Fruit fly (Drosophila melanogaster) whole organism, embryonic: ENCODE results near the gene CG3009.

Experiments used
- Abd-B ChIP-seq: fragments of 200-800 bp; sonication (Bioruptor generic); optimal IDR thresholded peaks from 2 replicates; lab custom pipeline; 2018; ENCODE audit warnings: missing biosample characterization, mild to moderate bottlenecking, missing genetic modification characterization, moderate library complexity
- Ada2b ChIP-seq: fragments of 200-800 bp; sonication (Bioruptor generic); IDR thresholded peaks from 2 replicates; pipeline ENCODE4 v1.3.6; 2022; ENCODE audit warnings: missing biosample characterization, missing genetic modification characterization
- Atf-2 ChIP-seq: fragments of 200-800 bp; sonication (Bioruptor generic); optimal IDR thresholded peaks from 2 replicates; lab custom pipeline; 2016; ENCODE audit warnings: missing biosample characterization, missing genetic modification characterization
- B-H1 ChIP-seq: fragments of 200-800 bp; sonication (Bioruptor generic); IDR thresholded peaks from 3 replicates; pipeline ENCODE4 v1.3.6; 2022; ENCODE audit warnings: missing biosample characterization, missing genetic modification characterization
- C15 ChIP-seq: fragments of 200-800 bp; sonication (Bioruptor generic); IDR thresholded peaks from 3 replicates; pipeline ENCODE4 v1.3.6; 2022; ENCODE audit warnings: missing biosample characterization, missing genetic modification characterization
- CG10267 ChIP-seq: fragments of 200-800 bp; sonication (Bioruptor generic); optimal IDR thresholded peaks from 2 replicates; lab custom pipeline; 2018; ENCODE audit warnings: missing biosample characterization, mild to moderate bottlenecking, missing genetic modification characterization, moderate library complexity
- CG11695 ChIP-seq: fragments of 200-800 bp; sonication (Bioruptor generic); IDR thresholded peaks from 3 replicates; pipeline ENCODE4 v1.3.6; 2022; ENCODE audit warnings: missing biosample characterization, missing genetic modification characterization
- CG12659 ChIP-seq: fragments of 200-800 bp; sonication (Bioruptor generic); optimal IDR thresholded peaks from 3 replicates; lab custom pipeline; 2017; ENCODE audit warnings: mild to moderate bottlenecking, missing biosample characterization, missing genetic modification reagents, missing genetic modification characterization
- CG12769 ChIP-seq: fragments of 200-800 bp; sonication (Bioruptor generic); optimal IDR thresholded peaks from 2 replicates; lab custom pipeline; 2019; ENCODE audit warnings: missing biosample characterization, mild to moderate bottlenecking, missing genetic modification characterization, moderate library complexity
- CG13424 ChIP-seq: fragments of 200-800 bp; sonication (Bioruptor generic); optimal IDR thresholded peaks from 2 replicates; lab custom pipeline; 2019; ENCODE audit warnings: missing biosample characterization, mild to moderate bottlenecking, missing genetic modification characterization, moderate library complexity
- CG14860 ChIP-seq: fragments of 200-800 bp; sonication (Bioruptor generic); IDR thresholded peaks from 3 replicates; pipeline ENCODE4 v1.3.6; 2022; ENCODE audit warnings: missing biosample characterization, missing genetic modification characterization; ENCODE audit not compliant: partially characterized antibody
- CG14965 ChIP-seq: fragments of 200-800 bp; sonication (Bioruptor generic); optimal IDR thresholded peaks from 2 replicates; lab custom pipeline; 2016; ENCODE audit warnings: missing biosample characterization, missing genetic modification characterization, borderline replicate concordance
- CG15514 ChIP-seq: fragments of 200-800 bp; sonication (Bioruptor generic); optimal IDR thresholded peaks from 3 replicates; lab custom pipeline; 2017; ENCODE audit warnings: missing biosample characterization, missing genetic modification characterization, mild to moderate bottlenecking, moderate library complexity, missing genetic modification reagents
- CG1602 ChIP-seq: fragments of 200-800 bp; sonication (Bioruptor generic); optimal IDR thresholded peaks from 3 replicates; lab custom pipeline; 2016; ENCODE audit warnings: missing biosample characterization, missing genetic modification characterization
- CG17829 ChIP-seq: fragments of 200-800 bp; optimal IDR thresholded peaks from 2 replicates; lab custom pipeline; 2019; ENCODE audit warnings: missing biosample characterization, mild to moderate bottlenecking, missing genetic modification characterization, moderate library complexity
- CG18476 ChIP-seq: fragments of 200-800 bp; sonication (Bioruptor generic); optimal IDR thresholded peaks from 2 replicates; lab custom pipeline; 2016; ENCODE audit warnings: missing biosample characterization, mild to moderate bottlenecking, missing genetic modification characterization
- CG18599 ChIP-seq: fragments of 200-800 bp; sonication (Bioruptor generic); optimal IDR thresholded peaks from 3 replicates; lab custom pipeline; 2017; ENCODE audit warnings: missing biosample characterization, missing genetic modification characterization, mild to moderate bottlenecking, moderate library complexity, missing genetic modification reagents
- CG2120 ChIP-seq: fragments of 200-800 bp; sonication (Bioruptor generic); optimal IDR thresholded peaks from 3 replicates; lab custom pipeline; 2016; ENCODE audit warnings: missing biosample characterization, missing genetic modification characterization
- CG2678 ChIP-seq: fragments of 200-800 bp; sonication (Bioruptor generic); optimal IDR thresholded peaks from 3 replicates; lab custom pipeline; 2019; ENCODE audit warnings: missing biosample characterization, mild to moderate bottlenecking, missing genetic modification characterization, moderate library complexity
- CG33213 ChIP-seq: fragments of 200-800 bp; sonication (Bioruptor generic); optimal IDR thresholded peaks from 3 replicates; lab custom pipeline; 2016; ENCODE audit warnings: missing biosample characterization, missing genetic modification characterization
- CG4282 ChIP-seq: fragments of 200-800 bp; sonication (Bioruptor generic); optimal IDR thresholded peaks from 2 replicates; lab custom pipeline; 2016; ENCODE audit warnings: missing biosample characterization, missing genetic modification characterization
- CG4707 ChIP-seq: fragments of 200-800 bp; sonication (Bioruptor generic); optimal IDR thresholded peaks from 2 replicates; lab custom pipeline; 2018; ENCODE audit warnings: missing biosample characterization, mild to moderate bottlenecking, missing genetic modification characterization, moderate library complexity
- CG6683 ChIP-seq: fragments of 200-800 bp; sonication (Bioruptor generic); optimal IDR thresholded peaks from 2 replicates; lab custom pipeline; 2017; ENCODE audit warnings: missing biosample characterization, mild to moderate bottlenecking, missing genetic modification characterization, missing genetic modification reagents
- CG8924 ChIP-seq: fragments of 200-800 bp; optimal IDR thresholded peaks from 3 replicates; lab custom pipeline; 2019; ENCODE audit warnings: missing biosample characterization, mild to moderate bottlenecking, missing genetic modification characterization, moderate library complexity
- CG9817 ChIP-seq: fragments of 200-800 bp; sonication (Bioruptor generic); optimal IDR thresholded peaks from 2 replicates; lab custom pipeline; 2018; ENCODE audit warnings: missing biosample characterization, mild to moderate bottlenecking, missing genetic modification characterization, moderate library complexity
- CoRest ChIP-seq: fragments of 200-800 bp; sonication (Bioruptor generic); optimal IDR thresholded peaks from 3 replicates; lab custom pipeline; 2018; ENCODE audit warnings: missing biosample characterization, mild to moderate bottlenecking, missing genetic modification characterization, moderate library complexity
- Gsc ChIP-seq: fragments of 200-800 bp; sonication (Bioruptor generic); IDR thresholded peaks from 2 replicates; pipeline ENCODE4 v1.3.6; 2022; ENCODE audit warnings: missing biosample characterization, missing genetic modification characterization
- Gug ChIP-seq: fragments of 200-800 bp; sonication (Bioruptor generic); IDR thresholded peaks from 4 replicates; pipeline ENCODE4 v1.3.6; 2022; ENCODE audit warnings: missing biosample characterization, missing genetic modification characterization
- Hmr ChIP-seq: fragments of 200-800 bp; sonication (Bioruptor generic); optimal IDR thresholded peaks from 3 replicates; lab custom pipeline; 2017; ENCODE audit warnings: mild to moderate bottlenecking, missing biosample characterization, missing genetic modification reagents, missing genetic modification characterization
- Hr51 ChIP-seq, 2 experiments: fragments of 200-800 bp; sonication (Bioruptor generic); optimal IDR thresholded peaks; 2 replicates in 1 of 2; 3 replicates in 1 of 2; lab custom pipeline; 2016 to 2018; ENCODE audit warnings: missing biosample characterization in 2 of 2, missing genetic modification characterization in 2 of 2, mild to moderate bottlenecking in 1 of 2, moderate library complexity in 1 of 2
- Hsf ChIP-seq: fragments of 200-800 bp; sonication (Bioruptor generic); optimal IDR thresholded peaks from 3 replicates; lab custom pipeline; 2016; ENCODE audit warnings: missing biosample characterization, missing genetic modification characterization
- Nf-YA ChIP-seq: fragments of 200-800 bp; sonication (Bioruptor generic); IDR thresholded peaks from 2 replicates; pipeline ENCODE4 v1.3.6; 2022; ENCODE audit warnings: missing biosample characterization, missing genetic modification characterization
- Oli ChIP-seq: fragments of 200-800 bp; sonication (Bioruptor generic); optimal IDR thresholded peaks from 2 replicates; lab custom pipeline; 2018; ENCODE audit warnings: missing biosample characterization, mild to moderate bottlenecking, missing genetic modification characterization, moderate library complexity
- Rfx ChIP-seq: fragments of 200-800 bp; sonication (Bioruptor generic); IDR thresholded peaks from 2 replicates; pipeline ENCODE4 v1.3.6; 2022; ENCODE audit warnings: missing biosample characterization, missing genetic modification characterization
- Sox100B ChIP-seq: fragments of 200-800 bp; sonication (Bioruptor generic); optimal IDR thresholded peaks from 3 replicates; lab custom pipeline; 2018; ENCODE audit warnings: missing biosample characterization, mild to moderate bottlenecking, missing genetic modification characterization
- TFAM ChIP-seq: fragments of 200-800 bp; sonication (Bioruptor generic); optimal IDR thresholded peaks from 2 replicates; lab custom pipeline; 2017; ENCODE audit warnings: missing biosample characterization, missing genetic modification characterization, inconsistent platforms
- Xbp1 ChIP-seq: fragments of 200-800 bp; sonication (Bioruptor generic); optimal IDR thresholded peaks from 3 replicates; lab custom pipeline; 2016; ENCODE audit warnings: missing biosample characterization, mild to moderate bottlenecking, missing genetic modification characterization
- ems ChIP-seq: fragments of 200-800 bp; sonication (Bioruptor generic); optimal IDR thresholded peaks from 3 replicates; lab custom pipeline; 2016; ENCODE audit warnings: missing biosample characterization, missing genetic modification characterization
- ewg ChIP-seq: fragments of 200-800 bp; sonication (Bioruptor generic); optimal IDR thresholded peaks from 3 replicates; lab custom pipeline; 2017; ENCODE audit warnings: mild to moderate bottlenecking, missing biosample characterization, missing genetic modification reagents, missing genetic modification characterization
- fd96Cb ChIP-seq: fragments of 200-800 bp; sonication (Bioruptor generic); optimal IDR thresholded peaks from 2 replicates; lab custom pipeline; 2018; ENCODE audit warnings: missing biosample characterization, mild to moderate bottlenecking, missing genetic modification characterization, moderate library complexity
- gem ChIP-seq: fragments of 200-800 bp; sonication (Bioruptor generic); optimal IDR thresholded peaks from 2 replicates; lab custom pipeline; 2019; ENCODE audit warnings: missing biosample characterization, mild to moderate bottlenecking, missing genetic modification characterization, moderate library complexity
- gfzf ChIP-seq: fragments of 200-800 bp; sonication (Bioruptor generic); optimal IDR thresholded peaks from 2 replicates; lab custom pipeline; 2016; ENCODE audit warnings: missing biosample characterization, mild to moderate bottlenecking, missing genetic modification characterization, moderate library complexity
- hb ChIP-seq: fragments of 200-800 bp; sonication (Bioruptor generic); IDR thresholded peaks from 3 replicates; pipeline ENCODE4 v1.3.6; 2022; ENCODE audit warnings: missing biosample characterization, missing genetic modification characterization; ENCODE audit not compliant: partially characterized antibody
- lmd ChIP-seq: fragments of 200-800 bp; sonication (Bioruptor generic); IDR thresholded peaks from 2 replicates; pipeline ENCODE4 v1.3.6; 2022; ENCODE audit warnings: missing biosample characterization, missing genetic modification characterization
- pita ChIP-seq: fragments of 200-800 bp; sonication (Bioruptor generic); optimal IDR thresholded peaks from 2 replicates; lab custom pipeline; 2017; ENCODE audit warnings: missing biosample characterization, mild to moderate bottlenecking, missing genetic modification characterization
- row ChIP-seq: fragments of 200-800 bp; sonication (Bioruptor generic); IDR thresholded peaks from 3 replicates; pipeline ENCODE4 v1.3.6; 2022; ENCODE audit warnings: missing biosample characterization, missing genetic modification characterization
- slbo ChIP-seq: fragments of 200-800 bp; sonication (Bioruptor generic); IDR thresholded peaks from 2 replicates; pipeline ENCODE4 v1.3.6; 2022; ENCODE audit warnings: missing biosample characterization, missing genetic modification characterization
- unpg ChIP-seq: fragments of 200-800 bp; sonication (Bioruptor generic); optimal IDR thresholded peaks from 3 replicates; lab custom pipeline; 2018; ENCODE audit warnings: missing biosample characterization, mild to moderate bottlenecking, missing genetic modification characterization, moderate library complexity
- zfh2 ChIP-seq: fragments of 200-800 bp; sonication (Bioruptor generic); optimal IDR thresholded peaks from 2 replicates; lab custom pipeline; 2016; ENCODE audit warnings: missing biosample characterization, missing genetic modification characterization

Gene CG3009

dm6 chrX:4691226-4691625 lies 24.7 kb upstream of the CG3009 start (continued):
- TF ChIP-seq CG12769 (peak; percentile 7), CG18599 (GFP tag; lab: Kevin White, UChicago) (peak; percentile 77), row (GFP tag; lab: Robert Waterston, UW) (peak; percentile 59; the same call in 2 of the 3 replicates), CG8924 (tag; lab: Kevin White, UChicago) (peak; percentile 27), pita (no peak), Abd-B (GFP tag; lab: Kevin White, UChicago) (peak; percentile 20), CoRest (tag; lab: Kevin White, UChicago) (peak; percentile 7), CG2120 (GFP tag; lab: Kevin White, UChicago) (peak; percentile 13), ewg (peak; percentile 57), B-H1 (GFP tag; lab: Robert Waterston, UW) (no peak), CG17829 (tag; lab: Kevin White, UChicago) (peak; percentile 11), hb (GFP tag; lab: Robert Waterston, UW) (no peak), Hr51 (GFP tag; optimal IDR thresholded peaks at IDR 0.05; lab: Kevin White, UChicago) (peak in 1 of 2 experiments; percentile 37), CG12659 (GFP tag; lab: Kevin White, UChicago) (peak; percentile 17), CG33213 (GFP tag; lab: Kevin White, UChicago) (no peak), CG2678 (tag; lab: Kevin White, UChicago) (peak; percentile 56), Gug (0 out of 4 replicates have a peak, but pooled peaks have one; percentile 17), Nf-YA (no peak), gem (peak; percentile 66), lmd (GFP tag; lab: Robert Waterston, UW) (0 out of 2 replicates have a peak, but pooled peaks have one; percentile 30), Hsf (GFP tag; lab: Kevin White, UChicago) (no peak), CG18476 (GFP tag; lab: Kevin White, UChicago) (no peak), C15 (GFP tag; lab: Robert Waterston, UW) (no peak), slbo (GFP tag; lab: Robert Waterston, UW) (peak; percentile 49), CG4282 (no peak), gfzf (no peak), Sox100B (GFP tag; lab: Kevin White, UChicago) (no peak), CG10267 (tag; lab: Kevin White, UChicago) (peak; percentile 23), Rfx (GFP tag; lab: Robert Waterston, UW) (peak; percentile 54), zfh2 (GFP tag; lab: Kevin White, UChicago) (no peak), CG11695 (GFP tag; lab: Robert Waterston, UW) (0 out of 3 replicates have a peak, but pooled peaks have one; percentile 26), Xbp1 (peak; percentile 32), CG6683 (peak; percentile 32), CG13424 (tag; lab: Kevin White, UChicago) (peak; percentile 33), Gsc (GFP tag; lab: Robert Waterston, UW) (no peak), Atf-2 (no peak), Ada2b (peak; percentile 39; the same call in 1 of the 2 replicates), fd96Cb (peak; percentile 15), ems (GFP tag; lab: Kevin White, UChicago) (no peak), CG14860 (no peak), Hmr (peak; percentile 57), Oli (peak; percentile 20), CG15514 (GFP tag; lab: Kevin White, UChicago) (peak; percentile 36), CG1602 (no peak), CG4707 (no peak), CG14965 (GFP tag; lab: Kevin White, UChicago) (no peak), CG9817 (peak; percentile 20), unpg (GFP tag; lab: Kevin White, UChicago) (peak; percentile 39), TFAM (GFP tag; lab: Kevin White, UChicago) (no peak)
